Fruit fly (Drosophila melanogaster): ENCODE results near the gene bip1.

dm6 chr3L:8041461-8042110 lies 16.9 kb downstream of the bip1 start:
- TF ChIP-seq ovo (GFP tag; optimal IDR thresholded peaks at IDR 0.05) (no peak), CG11617 (GFP tag; optimal IDR thresholded peaks at IDR 0.05) (no peak), Hr96 (GFP tag; optimal IDR thresholded peaks at IDR 0.05) (no peak), CG12768 (GFP tag; optimal IDR thresholded peaks at IDR 0.05) (no peak), toe (GFP tag; optimal IDR thresholded peaks at IDR 0.05) (no peak), cic (GFP tag; optimal IDR thresholded peaks at IDR 0.05) (no peak), cnc (optimal IDR thresholded peaks at IDR 0.05) (no peak)
